Fruit fly (Drosophila melanogaster) whole organism, prepupa: ENCODE results near the gene Eip75B.
A peak's percentile ranks its signal among the peaks of the same experiment; 100 is the strongest.

ENCODE experiments used
- Blimp-1 ChIP-seq: fragments of 200-800 bp; sonication (Bioruptor generic); optimal IDR thresholded peaks from 3 replicates; lab custom pipeline; 2017; ENCODE audit warnings: missing biosample characterization, missing genetic modification characterization, mild to moderate bottlenecking, moderate library complexity, missing genetic modification reagents
- CG10669 ChIP-seq: fragments of 200-800 bp; sonication (Bioruptor generic); optimal IDR thresholded peaks from 3 replicates; lab custom pipeline; 2018; ENCODE audit warnings: missing biosample characterization, mild to moderate bottlenecking, missing genetic modification characterization, moderate library complexity
- CG11294 ChIP-seq: fragments of 200-800 bp; sonication (Bioruptor generic); IDR thresholded peaks from 2 replicates; pipeline ENCODE4 v1.3.6; 2022; ENCODE audit warnings: missing biosample characterization, missing genetic modification characterization
- CG11762 ChIP-seq: fragments of 200-800 bp; sonication (Bioruptor generic); optimal IDR thresholded peaks from 3 replicates; lab custom pipeline; 2016; ENCODE audit warnings: missing biosample characterization, missing genetic modification characterization; ENCODE audit not compliant: insufficient read depth
- CG11902 ChIP-seq: fragments of 200-800 bp; sonication (Bioruptor generic); optimal IDR thresholded peaks from 3 replicates; lab custom pipeline; 2016; ENCODE audit warnings: missing biosample characterization, missing genetic modification characterization
- CG15336 ChIP-seq: fragments of 200-800 bp; sonication (Bioruptor generic); IDR thresholded peaks from 2 replicates; pipeline ENCODE4 v1.3.6; 2022; ENCODE audit warnings: missing biosample characterization, missing genetic modification characterization
- CG3032 ChIP-seq: fragments of 200-800 bp; optimal IDR thresholded peaks from 2 replicates; lab custom pipeline; 2019; ENCODE audit warnings: missing biosample characterization, mild to moderate bottlenecking, missing genetic modification characterization, moderate library complexity
- CG31627 ChIP-seq: fragments of 200-800 bp; sonication (Bioruptor generic); optimal IDR thresholded peaks from 3 replicates; lab custom pipeline; 2016; ENCODE audit warnings: missing biosample characterization, missing genetic modification characterization
- CG32006 ChIP-seq: fragments of 200-800 bp; sonication (Bioruptor generic); optimal IDR thresholded peaks from 3 replicates; lab custom pipeline; 2017; ENCODE audit warnings: missing biosample characterization, mild to moderate bottlenecking, missing genetic modification characterization
- CG4318 ChIP-seq: fragments of 200-800 bp; sonication (Bioruptor generic); optimal IDR thresholded peaks from 3 replicates; lab custom pipeline; 2017; ENCODE audit warnings: missing biosample characterization, mild to moderate bottlenecking, missing genetic modification characterization
- CG6163 ChIP-seq: fragments of 200-800 bp; sonication (Bioruptor generic); IDR thresholded peaks from 3 replicates; pipeline ENCODE4 v1.3.6; 2022; ENCODE audit warnings: missing biosample characterization, missing genetic modification characterization
- CG6792 ChIP-seq: fragments of 200-800 bp; sonication (Bioruptor generic); optimal IDR thresholded peaks from 3 replicates; lab custom pipeline; 2016; ENCODE audit warnings: missing biosample characterization, missing genetic modification characterization
- CG6808 ChIP-seq: fragments of 200-800 bp; sonication (Bioruptor generic); optimal IDR thresholded peaks from 3 replicates; lab custom pipeline; 2017; ENCODE audit warnings: missing biosample characterization, missing genetic modification characterization, mild to moderate bottlenecking, moderate library complexity, missing genetic modification reagents
- CG6854 ChIP-seq: fragments of 200-800 bp; sonication (Bioruptor generic); optimal IDR thresholded peaks from 2 replicates; lab custom pipeline; 2017; ENCODE audit warnings: missing biosample characterization, mild to moderate bottlenecking, missing genetic modification characterization
- CG8119 ChIP-seq: fragments of 200-800 bp; sonication (Bioruptor generic); IDR thresholded peaks from 3 replicates; pipeline ENCODE4 v1.3.6; 2022; ENCODE audit warnings: missing biosample characterization, missing genetic modification characterization
- CG8632 ChIP-seq: fragments of 200-800 bp; sonication (Bioruptor generic); optimal IDR thresholded peaks from 3 replicates; lab custom pipeline; 2016; ENCODE audit warnings: missing biosample characterization, missing genetic modification characterization
- CG9139 ChIP-seq: fragments of 200-800 bp; sonication (Bioruptor generic); optimal IDR thresholded peaks from 3 replicates; lab custom pipeline; 2017; ENCODE audit warnings: missing biosample characterization, mild to moderate bottlenecking, missing genetic modification characterization
- Eip75B ChIP-seq: fragments of 200-800 bp; sonication (Bioruptor generic); optimal IDR thresholded peaks from 3 replicates; lab custom pipeline; 2016; ENCODE audit warnings: missing biosample characterization, missing genetic modification characterization
- Eip78C ChIP-seq: fragments of 200-800 bp; sonication (Bioruptor generic); peaks from one replicate; lab custom pipeline; 2016; ENCODE audit warnings: missing biosample characterization, missing genetic modification characterization
- Ets21C ChIP-seq: fragments of 200-800 bp; sonication (Bioruptor generic); optimal IDR thresholded peaks from 3 replicates; lab custom pipeline; 2016; ENCODE audit warnings: missing biosample characterization, missing genetic modification characterization
- Gug ChIP-seq: fragments of 200-800 bp; sonication (Bioruptor generic); IDR thresholded peaks from 2 replicates; pipeline ENCODE4 v1.3.6; 2022; ENCODE audit warnings: missing biosample characterization, missing genetic modification characterization
- Hr4 ChIP-seq: fragments of 200-800 bp; sonication (Bioruptor generic); optimal IDR thresholded peaks from 3 replicates; lab custom pipeline; 2016; ENCODE audit warnings: missing biosample characterization, missing genetic modification characterization
- Lpt ChIP-seq: fragments of 200-800 bp; sonication (Bioruptor generic); optimal IDR thresholded peaks from 3 replicates; lab custom pipeline; 2016; ENCODE audit warnings: missing biosample characterization, missing genetic modification characterization
- Smox ChIP-seq: fragments of 200-800 bp; sonication (Bioruptor generic); optimal IDR thresholded peaks from 3 replicates; lab custom pipeline; 2016; ENCODE audit warnings: missing biosample characterization, missing genetic modification characterization
- Sox102F ChIP-seq: fragments of 200-800 bp; sonication (Bioruptor generic); optimal IDR thresholded peaks from 2 replicates; lab custom pipeline; 2016; ENCODE audit warnings: missing biosample characterization, mild to moderate bottlenecking, missing genetic modification characterization
- Sox15 ChIP-seq: fragments of 200-800 bp; sonication (Bioruptor generic); optimal IDR thresholded peaks from 3 replicates; lab custom pipeline; 2016; ENCODE audit warnings: missing biosample characterization, missing genetic modification characterization
- cyc ChIP-seq: fragments of 200-800 bp; sonication (Bioruptor generic); optimal IDR thresholded peaks from 3 replicates; lab custom pipeline; 2016; ENCODE audit warnings: missing biosample characterization, missing genetic modification characterization
- dac ChIP-seq: fragments of 200-800 bp; sonication (Bioruptor generic); optimal IDR thresholded peaks from 2 replicates; lab custom pipeline; 2017; ENCODE audit warnings: missing biosample characterization, mild to moderate bottlenecking, missing genetic modification characterization
- eg ChIP-seq: fragments of 200-800 bp; sonication (Bioruptor generic); IDR thresholded peaks from 3 replicates; pipeline ENCODE4 v1.3.6; 2022; ENCODE audit warnings: missing biosample characterization, missing genetic modification characterization
- esn ChIP-seq: fragments of 200-800 bp; sonication (Bioruptor generic); optimal IDR thresholded peaks from 2 replicates; lab custom pipeline; 2016; ENCODE audit warnings: missing biosample characterization, mild to moderate bottlenecking, missing genetic modification characterization, moderate library complexity
- fd59A ChIP-seq: fragments of 200-800 bp; sonication (Bioruptor generic); optimal IDR thresholded peaks from 2 replicates; lab custom pipeline; 2017; ENCODE audit warnings: missing biosample characterization, mild to moderate bottlenecking, missing genetic modification characterization, missing genetic modification reagents
- fd85E ChIP-seq: fragments of 200-800 bp; sonication (Bioruptor generic); optimal IDR thresholded peaks from 3 replicates; lab custom pipeline; 2016; ENCODE audit warnings: missing biosample characterization, missing genetic modification characterization
- fkh ChIP-seq: fragments of 200-800 bp; sonication (Bioruptor generic); optimal IDR thresholded peaks from 3 replicates; lab custom pipeline; 2017; ENCODE audit warnings: missing biosample characterization, mild to moderate bottlenecking, missing genetic modification characterization, moderate library complexity
- salr ChIP-seq, 2 experiments: fragments of 200-800 bp; sonication (Bioruptor generic); optimal IDR thresholded peaks; 3 replicates each; lab custom pipeline; 2016 to 2018; ENCODE audit warnings: missing biosample characterization in 2 of 2, missing genetic modification characterization in 2 of 2, mild to moderate bottlenecking in 1 of 2
- ss ChIP-seq, 2 experiments: fragments of 200-800 bp; sonication (Bioruptor generic); optimal IDR thresholded peaks; 2 replicates in 1 of 2; 3 replicates in 1 of 2; lab custom pipeline; 2017 to 2018; ENCODE audit warnings: mild to moderate bottlenecking in 2 of 2, missing biosample characterization in 2 of 2, missing genetic modification characterization in 2 of 2, moderate library complexity in 1 of 2
- svp ChIP-seq: fragments of 200-800 bp; sonication (Bioruptor generic); peaks from one replicate; lab custom pipeline; 2016; ENCODE audit warnings: missing biosample characterization, missing genetic modification characterization
- vri ChIP-seq: fragments of 200-800 bp; sonication (Bioruptor generic); optimal IDR thresholded peaks from 3 replicates; lab custom pipeline; 2016; ENCODE audit warnings: missing biosample characterization, mild to moderate bottlenecking, missing genetic modification characterization

Eip75B gene

DNA sequence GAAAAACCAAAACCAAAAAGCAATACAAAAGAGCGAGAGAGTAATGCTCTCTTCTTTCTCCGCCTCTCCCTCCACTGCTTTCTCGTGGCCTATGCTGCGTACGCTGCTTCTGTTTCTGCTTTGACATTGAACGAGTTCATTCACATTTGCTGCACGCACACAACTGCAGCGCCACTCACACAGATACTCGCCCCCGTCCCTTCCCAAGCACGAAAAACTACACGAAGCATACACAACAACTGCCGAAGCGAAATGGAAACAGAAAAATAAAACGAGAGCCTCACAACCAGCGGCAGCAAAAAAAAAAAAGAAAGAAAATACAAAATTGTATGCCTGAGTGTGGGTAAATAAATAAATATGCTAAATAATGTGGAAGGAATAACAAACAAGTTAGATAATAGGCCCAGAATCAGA, 74.5 kb downstream of the Eip75B start (continued):
- TF ChIP-seq Gug (GFP tag; lab: Robert Waterston, UW) (no peak), CG32006 (GFP tag; lab: Kevin White, UChicago) (no peak), Sox102F (GFP tag; lab: Kevin White, UChicago) (no peak), eg (GFP tag; lab: Robert Waterston, UW) (peak; percentile 49; the same call in 2 of the 3 replicates), CG31627 (GFP tag; lab: Kevin White, UChicago) (no peak), Lpt (GFP tag; lab: Kevin White, UChicago) (peak; percentile 66), cyc (GFP tag; lab: Kevin White, UChicago) (no peak)

- no peak for TF ChIP-seq CG10669 (GFP tag; lab: Kevin White, UChicago)
- TF ChIP-seq CG3032 (tag; lab: Kevin White, UChicago): no peak
- no peak for TF ChIP-seq Sox15 (GFP tag; lab: Kevin White, UChicago)
- TF ChIP-seq CG11902 (GFP tag; lab: Kevin White, UChicago): no peak
- TF ChIP-seq CG31627 (GFP tag; lab: Kevin White, UChicago): no peak
- peak; percentile 9 for TF ChIP-seq Lpt (GFP tag; lab: Kevin White, UChicago)
- TF ChIP-seq Blimp-1 (GFP tag; lab: Kevin White, UChicago): no peak
- TF ChIP-seq ss (GFP tag; optimal IDR thresholded peaks at IDR 0.05; lab: Kevin White, UChicago): peak; percentile 20 to 52
- no peak for TF ChIP-seq Eip75B
- TF ChIP-seq eg (GFP tag; lab: Robert Waterston, UW): no peak
- TF ChIP-seq vri (GFP tag; lab: Kevin White, UChicago): no peak
- no peak for TF ChIP-seq CG6808 (GFP tag; lab: Kevin White, UChicago)
- no peak for TF ChIP-seq esn (GFP tag; lab: Kevin White, UChicago)
- TF ChIP-seq CG11294: no peak
- no peak for TF ChIP-seq cyc (GFP tag; lab: Kevin White, UChicago)
- no peak for TF ChIP-seq CG6792 (GFP tag; lab: Kevin White, UChicago)
- no peak for TF ChIP-seq CG6854 (GFP tag; lab: Kevin White, UChicago)
- no peak for TF ChIP-seq CG8119
- no peak for TF ChIP-seq CG32006 (GFP tag; lab: Kevin White, UChicago)
- no peak for TF ChIP-seq CG9139 (GFP tag; lab: Kevin White, UChicago)
- TF ChIP-seq CG8632: no peak
- TF ChIP-seq salr (GFP tag; optimal IDR thresholded peaks at IDR 0.05; lab: Kevin White, UChicago): no peak
- TF ChIP-seq dac (GFP tag; lab: Kevin White, UChicago): no peak
- TF ChIP-seq CG4318 (GFP tag; lab: Kevin White, UChicago): no peak
- TF ChIP-seq Hr4: no peak
- peak; percentile 69; the same call in 1 of the 3 replicates for TF ChIP-seq CG6163 (GFP tag; lab: Robert Waterston, UW)
- TF ChIP-seq CG11762: no peak
- TF ChIP-seq svp: peak; percentile 88
- TF ChIP-seq Sox102F (GFP tag; lab: Kevin White, UChicago): no peak
- TF ChIP-seq fd59A (GFP tag; lab: Kevin White, UChicago): no peak
- no peak for TF ChIP-seq fkh (GFP tag; lab: Kevin White, UChicago)
- no peak for TF ChIP-seq Smox
- no peak for TF ChIP-seq Gug (GFP tag; lab: Robert Waterston, UW)
- TF ChIP-seq fd85E (GFP tag; lab: Kevin White, UChicago): no peak
- no peak for TF ChIP-seq CG15336 (GFP tag; lab: Robert Waterston, UW)
- TF ChIP-seq Ets21C (GFP tag; lab: Kevin White, UChicago): no peak
- peak; percentile 59 for TF ChIP-seq Eip78C (GFP tag; lab: Kevin White, UChicago)
Measured at dm6 chr3L:17989199-17989781, 75.2 kb downstream of the Eip75B start.
